Worm (Caenorhabditis elegans): ENCODE measurements around the gene rpl-9.

The rpl-9 gene

ce11 chrIII:7570083-7570695 is 2.4 kb downstream of the rpl-9 start, which contains the start of gene R13A5.7:
Gene R13A5.7, minus strand, starts transcription at chrIII:7570133.
- TF ChIP-seq nhr-12 (tag; optimal IDR thresholded peaks at IDR 0.05) (no peak), mls-2 (tag; optimal IDR thresholded peaks at IDR 0.05) (peak; percentile 62), elt-3 (tag; optimal IDR thresholded peaks at IDR 0.05) (no peak), ces-1 (GFP tag; optimal IDR thresholded peaks at IDR 0.05) (peak; percentile 76), snpc-4 (tag; optimal IDR thresholded peaks at IDR 0.05) (no peak), unc-120 (tag; optimal IDR thresholded peaks at IDR 0.05; ENCODE audit: poor library complexity, severe bottlenecking) (peak; percentile 92), lin-32 (GFP tag; optimal IDR thresholded peaks at IDR 0.05) (no peak), drap-1 (GFP tag; optimal IDR thresholded peaks at IDR 0.05) (peak; percentile 75), pha-4 (tag; optimal IDR thresholded peaks at IDR 0.05) (peak; percentile 13), nhr-2 (tag; optimal IDR thresholded peaks at IDR 0.05) (peak; percentile 46), mab-5 (tag; optimal IDR thresholded peaks at IDR 0.05) (no peak), flh-1 (GFP tag; optimal IDR thresholded peaks at IDR 0.05) (no peak), unc-39 (tag; optimal IDR thresholded peaks at IDR 0.05) (no peak), nhr-28 (tag; optimal IDR thresholded peaks at IDR 0.05) (no peak), mep-1 (tag; optimal IDR thresholded peaks at IDR 0.05) (peak; percentile 37), tbx-8 (GFP tag; optimal IDR thresholded peaks at IDR 0.05) (peak; percentile 17), nhr-237 (tag; optimal IDR thresholded peaks at IDR 0.05) (peak; percentile 2), bed-3 (GFP tag; optimal IDR thresholded peaks at IDR 0.05) (no peak), elt-1 (tag; optimal IDR thresholded peaks at IDR 0.05; ENCODE audit: borderline replicate concordance, insufficient read depth) (no peak), ztf-11 (tag; optimal IDR thresholded peaks at IDR 0.05) (no peak), blmp-1 (tag; optimal IDR thresholded peaks at IDR 0.05) (no peak), ceh-43 (GFP tag; optimal IDR thresholded peaks at IDR 0.05) (no peak), ceh-39 (tag; optimal IDR thresholded peaks at IDR 0.05) (peak; percentile 19), cnd-1 (tag; optimal IDR thresholded peaks at IDR 0.05) (peak; percentile 3), hlh-1 (tag; optimal IDR thresholded peaks at IDR 0.05) (peak; percentile 27), lsy-2 (tag; optimal IDR thresholded peaks at IDR 0.05) (no peak), sem-2 (GFP tag; optimal IDR thresholded peaks at IDR 0.05) (no peak), lin-13 (tag; optimal IDR thresholded peaks at IDR 0.05) (no peak), ham-2 (GFP tag; optimal IDR thresholded peaks at IDR 0.05) (peak; percentile 81), unc-62 (GFP tag; optimal IDR thresholded peaks at IDR 0.05) (peak; percentile 84), zip-8 (tag; optimal IDR thresholded peaks at IDR 0.05) (no peak), M03D4.4 (tag; optimal IDR thresholded peaks at IDR 0.05) (no peak), ceh-83 (GFP tag; optimal IDR thresholded peaks at IDR 0.05) (no peak), sptf-1 (tag; optimal IDR thresholded peaks at IDR 0.05) (peak; percentile 67), nhr-76 (tag; optimal IDR thresholded peaks at IDR 0.05) (no peak)

ce11 chrIII:7566098-7566497 is 6.5 kb downstream of the rpl-9 start, which contains the start of gene ttr-32:
Gene ttr-32, plus strand, starts transcription at chrIII:7566411.
- TF ChIP-seq flh-1 (GFP tag; optimal IDR thresholded peaks at IDR 0.05) (no peak), ztf-11 (tag; optimal IDR thresholded peaks at IDR 0.05) (no peak), cnd-1 (tag; optimal IDR thresholded peaks at IDR 0.05) (no peak), zip-8 (tag; optimal IDR thresholded peaks at IDR 0.05) (no peak), elt-3 (tag; optimal IDR thresholded peaks at IDR 0.05) (no peak), ham-2 (GFP tag; optimal IDR thresholded peaks at IDR 0.05) (no peak)

ce11 chrIII:7565247-7565646 is 7.4 kb downstream of the rpl-9 start, which contains the start of gene ttr-8:
Gene ttr-8, minus strand, starts transcription at chrIII:7565347.
- no peak for TF ChIP-seq lin-32 (GFP tag; optimal IDR thresholded peaks at IDR 0.05)

ce11 chrIII:7561872-7562271 is 10.8 kb downstream of the rpl-9 start, which contains the start of gene lgc-12:
Gene lgc-12, plus strand, starts transcription at chrIII:7562172.
- TF ChIP-seq nhr-2 (tag; optimal IDR thresholded peaks at IDR 0.05) (no peak), mls-2 (tag; optimal IDR thresholded peaks at IDR 0.05) (no peak), blmp-1 (tag; optimal IDR thresholded peaks at IDR 0.05) (no peak), M03D4.4 (tag; optimal IDR thresholded peaks at IDR 0.05) (no peak), hlh-1 (tag; optimal IDR thresholded peaks at IDR 0.05) (no peak), unc-120 (tag; optimal IDR thresholded peaks at IDR 0.05; ENCODE audit: poor library complexity, severe bottlenecking) (no peak)

Measured in whole organism, mixed stage, embryonic.